Fruit fly (Drosophila melanogaster): ENCODE measurements around the gene Ptth.

The Ptth gene

dm6 chr2L:604060-604459, 27.4 kb upstream of the Ptth start (continued):
- TF ChIP-seq Hr4 (GFP tag; optimal IDR thresholded peaks at IDR 0.05) (peak; percentile 82), CG7368 (GFP tag; optimal IDR thresholded peaks at IDR 0.05) (no peak), CG1621 (tag; optimal IDR thresholded peaks at IDR 0.05) (no peak), CG3032 (tag; optimal IDR thresholded peaks at IDR 0.05) (no peak), CG4318 (GFP tag; optimal IDR thresholded peaks at IDR 0.05) (peak; percentile 56), CG16779 (tag; optimal IDR thresholded peaks at IDR 0.05) (no peak), CG8632 (GFP tag; optimal IDR thresholded peaks at IDR 0.05) (no peak), CG8119 (GFP tag; IDR thresholded peaks at IDR 0.05) (peak; percentile 79), esn (GFP tag; optimal IDR thresholded peaks at IDR 0.05) (peak; percentile 9), Hr39 (GFP tag; optimal IDR thresholded peaks at IDR 0.05) (peak; percentile 23), ss (GFP tag; optimal IDR thresholded peaks at IDR 0.05) (no peak), CG6808 (GFP tag; optimal IDR thresholded peaks at IDR 0.05) (no peak)

dm6 chr2L:602439-602879, 25.8 kb upstream of the Ptth start, which contains the start of gene CG13689:
Gene CG13689, plus strand, starts transcription at chr2L:602813.
- peak; percentile 45 for TF ChIP-seq cyc (GFP tag; optimal IDR thresholded peaks at IDR 0.05)
- TF ChIP-seq CG3919 (GFP tag; optimal IDR thresholded peaks at IDR 0.05) = peak; percentile 27
- TF ChIP-seq topi (GFP tag; optimal IDR thresholded peaks at IDR 0.05) = peak; percentile 28
- peak; percentile 46 for TF ChIP-seq Sox14 (GFP tag; optimal IDR thresholded peaks at IDR 0.05)
- TF ChIP-seq pdm3 (GFP tag; optimal IDR thresholded peaks at IDR 0.05) = peak; percentile 56
- no peak for TF ChIP-seq CG6854 (GFP tag; optimal IDR thresholded peaks at IDR 0.05)
- TF ChIP-seq vri (GFP tag; optimal IDR thresholded peaks at IDR 0.05) = no peak
- peak; percentile 46 for TF ChIP-seq CG10631 (GFP tag; optimal IDR thresholded peaks at IDR 0.05)
- peak; percentile 61 for TF ChIP-seq svp (GFP tag)
- TF ChIP-seq lz (GFP tag; optimal IDR thresholded peaks at IDR 0.05) = peak; percentile 44
- peak; percentile 58 for TF ChIP-seq Hr4 (GFP tag; optimal IDR thresholded peaks at IDR 0.05)
- TF ChIP-seq CG8119 (GFP tag; IDR thresholded peaks at IDR 0.05) = no peak
- peak; percentile 10 for TF ChIP-seq CG6792 (GFP tag; optimal IDR thresholded peaks at IDR 0.05)
- TF ChIP-seq CG31627 (GFP tag; optimal IDR thresholded peaks at IDR 0.05) = peak; percentile 56
- TF ChIP-seq Eip75B (GFP tag; optimal IDR thresholded peaks at IDR 0.05) = peak; percentile 11
- no peak for TF ChIP-seq spab (GFP tag; optimal IDR thresholded peaks at IDR 0.05)
- TF ChIP-seq Hr39 (GFP tag; optimal IDR thresholded peaks at IDR 0.05) = peak; percentile 51
- peak; percentile 53 for TF ChIP-seq Met (GFP tag; optimal IDR thresholded peaks at IDR 0.05)
- no peak for TF ChIP-seq Ets96B (tag; optimal IDR thresholded peaks at IDR 0.05)
- TF ChIP-seq Smox (GFP tag; optimal IDR thresholded peaks at IDR 0.05) = peak; percentile 17
- peak; percentile 34 for TF ChIP-seq OdsH (GFP tag; optimal IDR thresholded peaks at IDR 0.05)
- TF ChIP-seq esn (GFP tag; optimal IDR thresholded peaks at IDR 0.05) = peak; percentile 60
- peak; percentile 90 for TF ChIP-seq fkh (GFP tag; optimal IDR thresholded peaks at IDR 0.05)
- peak; percentile 82 for TF ChIP-seq Eip78C (GFP tag)
- no peak for TF ChIP-seq Hr38 (GFP tag; optimal IDR thresholded peaks at IDR 0.05)
- TF ChIP-seq Gug (GFP tag; IDR thresholded peaks at IDR 0.05) = no peak
- TF ChIP-seq fd85E (GFP tag; optimal IDR thresholded peaks at IDR 0.05) = no peak
- peak; percentile 1 for TF ChIP-seq net (GFP tag; optimal IDR thresholded peaks at IDR 0.05)
- TF ChIP-seq acj6 (GFP tag; optimal IDR thresholded peaks at IDR 0.05) = peak; percentile 31

- TF ChIP-seq svp (GFP tag) (no peak), Sox102F (GFP tag; optimal IDR thresholded peaks at IDR 0.05) (no peak), CG3919 (GFP tag; optimal IDR thresholded peaks at IDR 0.05) (no peak), Gug (GFP tag; IDR thresholded peaks at IDR 0.05) (no peak), CG31627 (GFP tag; optimal IDR thresholded peaks at IDR 0.05) (no peak), CG3032 (tag; optimal IDR thresholded peaks at IDR 0.05) (no peak), Sox15 (GFP tag; optimal IDR thresholded peaks at IDR 0.05) (no peak), CG8119 (GFP tag; IDR thresholded peaks at IDR 0.05) (no peak), CG4318 (GFP tag; optimal IDR thresholded peaks at IDR 0.05) (no peak), eg (GFP tag; IDR thresholded peaks at IDR 0.05) (no peak), ss (GFP tag; optimal IDR thresholded peaks at IDR 0.05) (no peak)
These were observed 25.2 kb upstream of the Ptth start for dm6 chr2L:601848-602247.
